Fruit fly (Drosophila melanogaster): ENCODE results near the gene sfl.

The sfl gene

DNA sequence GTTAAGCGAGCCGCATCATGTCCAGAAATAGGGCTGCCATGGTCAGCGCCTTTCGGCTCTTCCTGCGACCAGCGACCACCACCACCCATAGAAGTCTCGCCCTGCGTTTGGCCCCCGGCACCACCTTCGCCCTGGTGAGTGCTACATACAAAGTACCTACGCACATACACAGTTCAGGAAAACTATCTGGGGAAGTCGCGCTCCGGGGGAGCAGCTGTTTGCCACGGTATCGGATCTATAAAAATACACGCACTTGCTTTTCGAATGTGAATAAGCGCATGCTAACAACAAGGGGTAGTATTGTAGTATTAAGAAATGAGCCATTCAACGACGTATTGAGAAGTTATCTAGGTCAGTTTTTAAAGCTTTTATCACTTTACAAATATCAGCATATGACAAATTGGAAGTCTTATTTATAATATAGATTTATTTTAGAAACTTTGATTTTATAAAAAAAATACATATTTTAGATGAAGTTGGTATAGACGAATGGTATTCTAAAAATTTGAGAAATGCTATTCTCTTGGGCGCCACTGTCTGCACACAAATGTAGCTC is 56.4 kb downstream of the sfl start (continued):
- TF ChIP-seq sim (GFP tag; IDR thresholded peaks at IDR 0.05), result no peak
- no peak for TF ChIP-seq Trl (optimal IDR thresholded peaks at IDR 0.05)
- no peak for TF ChIP-seq Trl (GFP tag; optimal IDR thresholded peaks at IDR 0.05)
- peak; percentile 48 for TF ChIP-seq HHEX (GFP tag; optimal IDR thresholded peaks at IDR 0.05)
- TF ChIP-seq Myb (GFP tag; optimal IDR thresholded peaks at IDR 0.05), result no peak
- TF ChIP-seq Meics (GFP tag; optimal IDR thresholded peaks at IDR 0.05), result peak; percentile 67
- TF ChIP-seq Bteb2 (GFP tag; optimal IDR thresholded peaks at IDR 0.05), result no peak
- no peak for TF ChIP-seq bigmax (GFP tag; optimal IDR thresholded peaks at IDR 0.05)
- TF ChIP-seq Dip3 (GFP tag; optimal IDR thresholded peaks at IDR 0.05), result no peak
- TF ChIP-seq CG6765 (GFP tag; optimal IDR thresholded peaks at IDR 0.05), result peak; percentile 32
- no peak for TF ChIP-seq emc (GFP tag; optimal IDR thresholded peaks at IDR 0.05)
- TF ChIP-seq CG9437 (GFP tag; optimal IDR thresholded peaks at IDR 0.05), result peak; percentile 52
- no peak for TF ChIP-seq Dad (GFP tag; optimal IDR thresholded peaks at IDR 0.05)
- peak; percentile 34 for TF ChIP-seq odd (GFP tag; optimal IDR thresholded peaks at IDR 0.05)
- TF ChIP-seq CG9932 (GFP tag; IDR thresholded peaks at IDR 0.05), result 0 out of 2 replicates have a peak, but pooled peaks have one; percentile 14
- no peak for TF ChIP-seq CG18011 (GFP tag; optimal IDR thresholded peaks at IDR 0.05)
- TF ChIP-seq kay (GFP tag; optimal IDR thresholded peaks at IDR 0.05), result no peak
- TF ChIP-seq lola (GFP tag; optimal IDR thresholded peaks at IDR 0.05), result peak in 1 of 3 experiments; percentile 43
- peak; percentile 50 for TF ChIP-seq Abd-B (GFP tag; optimal IDR thresholded peaks at IDR 0.05)
- TF ChIP-seq CG34224 (GFP tag; IDR thresholded peaks at IDR 0.05; ENCODE audit: partially characterized antibody), result no peak
- TF ChIP-seq prd (optimal IDR thresholded peaks at IDR 0.05), result no peak
- peak; percentile 48; the same call in 2 of the 3 replicates for TF ChIP-seq prd (GFP tag; IDR thresholded peaks at IDR 0.05)
- no peak for TF ChIP-seq CG3163 (GFP tag; optimal IDR thresholded peaks at IDR 0.05)
- TF ChIP-seq mam (GFP tag; optimal IDR thresholded peaks at IDR 0.05), result no peak
- no peak for TF ChIP-seq Scr (GFP tag; IDR thresholded peaks at IDR 0.05; ENCODE audit: partially characterized antibody)
- TF ChIP-seq CG11504 (tag; optimal IDR thresholded peaks at IDR 0.05), result peak; percentile 81
- TF ChIP-seq CG11560 (tag; IDR thresholded peaks at IDR 0.05), result no peak
- TF ChIP-seq Optix (GFP tag; IDR thresholded peaks at IDR 0.05), result no peak
- TF ChIP-seq CG1529 (GFP tag; optimal IDR thresholded peaks at IDR 0.05), result peak; percentile 44
- TF ChIP-seq amos (GFP tag; IDR thresholded peaks at IDR 0.05; ENCODE audit: partially characterized antibody), result no peak
- TF ChIP-seq NC2β (GFP tag; optimal IDR thresholded peaks at IDR 0.05), result no peak
- no peak for TF ChIP-seq gcm2 (GFP tag; optimal IDR thresholded peaks at IDR 0.05)
- 0 out of 2 replicates have a peak, but pooled peaks have one; percentile 18 for TF ChIP-seq ap (GFP tag; IDR thresholded peaks at IDR 0.05)
- no peak for TF ChIP-seq HmgZ (tag; optimal IDR thresholded peaks at IDR 0.05)
- TF ChIP-seq CG31224 (GFP tag; IDR thresholded peaks at IDR 0.05), result no peak; the same call in 1 of the 2 replicates
- peak; percentile 50 for TF ChIP-seq CG30403 (GFP tag; optimal IDR thresholded peaks at IDR 0.05)
- TF ChIP-seq CG4328 (GFP tag; optimal IDR thresholded peaks at IDR 0.05), result no peak
- TF ChIP-seq Med (GFP tag), result peak; percentile 73
- TF ChIP-seq CG4730 (GFP tag; IDR thresholded peaks at IDR 0.05), result no peak
- peak; percentile 55 for TF ChIP-seq CG17328 (GFP tag; IDR thresholded peaks at IDR 0.05)
- TF ChIP-seq chn (GFP tag; optimal IDR thresholded peaks at IDR 0.05), result no peak
- TF ChIP-seq CG4404 (GFP tag; IDR thresholded peaks at IDR 0.05), result no peak
- no peak for TF ChIP-seq al (GFP tag; IDR thresholded peaks at IDR 0.05)
- TF ChIP-seq salm (tag; optimal IDR thresholded peaks at IDR 0.05), result peak; percentile 44
- TF ChIP-seq lbe (GFP tag; optimal IDR thresholded peaks at IDR 0.05), result no peak
- TF ChIP-seq YL-1 (GFP tag; optimal IDR thresholded peaks at IDR 0.05), result peak; percentile 34
- TF ChIP-seq CG12659 (GFP tag; optimal IDR thresholded peaks at IDR 0.05), result peak; percentile 48
